Worm (Caenorhabditis elegans) whole organism, L4 larva: Measurements from ENCODE around the gene daf-14.

Source experiments
- F44E2.7 ChIP-seq: fragments of 200-800 bp; sonication (Bioruptor generic); IDR thresholded peaks from 2 replicates; pipeline ENCODE4 v2.1.2; 2022; ENCODE audit warnings: missing genetic modification characterization, missing compliant biosample characterization
- F49E8.2 ChIP-seq: sonication (generic microtip); optimal IDR thresholded peaks from 2 replicates; lab custom pipeline; 2016; ENCODE audit warnings: missing compliant biosample characterization, mild to moderate bottlenecking, missing genetic modification characterization, borderline replicate concordance
- T20F7.1 ChIP-seq: fragments of 200-800 bp; sonication (Bioruptor generic); optimal IDR thresholded peaks from 2 replicates; lab custom pipeline; 2018; ENCODE audit warnings: mild to moderate bottlenecking, missing genetic modification characterization, missing compliant biosample characterization
- T26A8.4 ChIP-seq: fragments of 200-800 bp; sonication (Bioruptor generic); IDR thresholded peaks from 2 replicates; pipeline ENCODE4 v1.3.6; 2022; ENCODE audit warnings: missing genetic modification characterization, missing compliant biosample characterization
- Y5F2A.4 ChIP-seq: fragments of 200-800 bp; sonication (Bioruptor generic); optimal IDR thresholded peaks from 2 replicates; lab custom pipeline; 2018; ENCODE audit warnings: mild to moderate bottlenecking, missing genetic modification characterization, missing compliant biosample characterization
- Y75B8A.6 ChIP-seq: fragments of 200-800 bp; sonication (Bioruptor generic); IDR thresholded peaks from 2 replicates; pipeline ENCODE4 v1.3.6; 2022; ENCODE audit warnings: missing genetic modification reagents, missing genetic modification characterization, missing compliant biosample characterization
- ZK546.5 ChIP-seq, 2 experiments: sonication (generic microtip); optimal IDR thresholded peaks; 2 replicates each; lab custom pipeline; 2017; ENCODE audit warnings: missing biosample characterization in 2 of 2, missing genetic modification characterization in 2 of 2
- ama-1 ChIP-seq: fragments of 150-350 bp; optimal IDR thresholded peaks from 2 replicates; lab custom pipeline; 2014; ENCODE audit warnings: inconsistent platforms, mixed read lengths
- arid-1 ChIP-seq: fragments of 200-800 bp; sonication (Bioruptor generic); conservative IDR thresholded peaks from 2 replicates; pipeline ENCODE4 v1.3.6; 2022; ENCODE audit warnings: missing genetic modification reagents, missing genetic modification characterization, missing compliant biosample characterization
- ceh-62 ChIP-seq: sonication (generic microtip); optimal IDR thresholded peaks from 2 replicates; lab custom pipeline; 2017; ENCODE audit warnings: missing biosample characterization, missing genetic modification characterization
- daf-16 ChIP-seq, 3 experiments: sonication (generic microtip); optimal IDR thresholded peaks; 2 replicates each; lab custom pipeline; 2016 to 2017; ENCODE audit warnings: missing genetic modification characterization in 3 of 3, missing genetic modification reagents in 3 of 3, mild to moderate bottlenecking in 2 of 3, missing compliant biosample characterization in 2 of 3, missing biosample characterization in 1 of 3, moderate library complexity in 1 of 3
- daf-19 ChIP-seq: fragments of 200-800 bp; sonication (Bioruptor generic); conservative IDR thresholded peaks from 2 replicates; pipeline ENCODE4 v1.3.6; 2022; ENCODE audit warnings: missing genetic modification characterization, missing compliant biosample characterization
- dmd-6 ChIP-seq: fragments of 200-800 bp; sonication (Bioruptor generic); IDR thresholded peaks from 2 replicates; pipeline ENCODE4 v1.3.6; 2022; ENCODE audit warnings: missing genetic modification reagents, missing genetic modification characterization, missing compliant biosample characterization
- dmd-8 ChIP-seq: fragments of 200-800 bp; sonication (Bioruptor generic); IDR thresholded peaks from 2 replicates; pipeline ENCODE4 v1.3.6; 2022; ENCODE audit warnings: missing genetic modification characterization, missing compliant biosample characterization
- dpl-1 ChIP-seq: fragments of 150-350 bp; optimal IDR thresholded peaks from 2 replicates; lab custom pipeline; 2014; ENCODE audit warnings: missing biosample characterization, missing genetic modification reagents, missing genetic modification characterization
- dve-1 ChIP-seq: sonication (generic microtip); optimal IDR thresholded peaks from 2 replicates; lab custom pipeline; 2017; ENCODE audit warnings: antibody characterized with exemption, mild to moderate bottlenecking, missing genetic modification characterization, missing compliant biosample characterization; ENCODE audit not compliant: insufficient read depth
- egl-27 ChIP-seq: sonication (generic microtip); optimal IDR thresholded peaks from 3 replicates; lab custom pipeline; 2017; ENCODE audit warnings: missing biosample characterization, missing genetic modification reagents, missing genetic modification characterization
- fkh-10 ChIP-seq: fragments of 150-350 bp; optimal IDR thresholded peaks from 2 replicates; lab custom pipeline; 2014; ENCODE audit warnings: missing biosample characterization, missing genetic modification reagents, missing genetic modification characterization
- gei-8 ChIP-seq: fragments of 200-800 bp; sonication (Bioruptor generic); optimal IDR thresholded peaks from 2 replicates; lab custom pipeline; 2018; ENCODE audit warnings: mild to moderate bottlenecking, missing genetic modification characterization, missing compliant biosample characterization
- hlh-11 ChIP-seq: fragments of 200-800 bp; sonication (Bioruptor generic); optimal IDR thresholded peaks from 2 replicates; lab custom pipeline; 2018; ENCODE audit warnings: mild to moderate bottlenecking, missing genetic modification characterization, missing compliant biosample characterization
- hlh-30 ChIP-seq: sonication (generic microtip); optimal IDR thresholded peaks from 2 replicates; lab custom pipeline; 2017; ENCODE audit warnings: antibody characterized with exemption, mild to moderate bottlenecking, missing genetic modification characterization, missing compliant biosample characterization; ENCODE audit not compliant: insufficient read depth
- hmg-1.1 ChIP-seq: fragments of 200-800 bp; sonication (Bioruptor generic); IDR thresholded peaks from 2 replicates; pipeline ENCODE4 v1.3.6; 2022; ENCODE audit warnings: missing genetic modification reagents, missing genetic modification characterization, missing compliant biosample characterization
- lin-13 ChIP-seq: fragments of 150-350 bp; optimal IDR thresholded peaks from 2 replicates; lab custom pipeline; 2014; ENCODE audit warnings: missing biosample characterization, missing genetic modification reagents, missing genetic modification characterization
- lin-15B ChIP-seq: fragments of 150-350 bp; sonication (generic microtip); optimal IDR thresholded peaks from 3 replicates; lab custom pipeline; 2014; ENCODE audit warnings: missing biosample characterization, missing genetic modification characterization
- lin-38 ChIP-seq: fragments of 200-800 bp; sonication (Bioruptor generic); IDR thresholded peaks from 2 replicates; pipeline ENCODE4 v1.3.6; 2022; ENCODE audit warnings: missing genetic modification reagents, missing genetic modification characterization, missing compliant biosample characterization
- lsy-2 ChIP-seq, 2 experiments: fragments of 150-350 bp in 1 of 2; sonication (generic microtip) in 1 of 2; optimal IDR thresholded peaks; 2 replicates each; lab custom pipeline; 2014 to 2017; ENCODE audit warnings: missing biosample characterization in 2 of 2, missing genetic modification characterization in 2 of 2
- madf-9 ChIP-seq: fragments of 200-800 bp; sonication (Bioruptor generic); conservative IDR thresholded peaks from 2 replicates; pipeline ENCODE4 v1.3.6; 2022; ENCODE audit warnings: missing genetic modification reagents, missing genetic modification characterization, missing compliant biosample characterization
- mep-1 ChIP-seq: fragments of 150-350 bp; sonication (generic microtip); optimal IDR thresholded peaks from 3 replicates; lab custom pipeline; 2014; ENCODE audit warnings: missing biosample characterization, missing genetic modification characterization
- mes-2 ChIP-seq: sonication (generic microtip); optimal IDR thresholded peaks from 2 replicates; lab custom pipeline; 2016; ENCODE audit warnings: missing genotype, mild to moderate bottlenecking, missing genetic modification characterization, missing compliant biosample characterization; ENCODE audit not compliant: poor library complexity, severe bottlenecking
- mxl-3 ChIP-seq: fragments of 200-800 bp; sonication (Bioruptor generic); optimal IDR thresholded peaks from 2 replicates; lab custom pipeline; 2018; ENCODE audit warnings: mild to moderate bottlenecking, missing genetic modification characterization, missing compliant biosample characterization
- nhr-10 ChIP-seq: fragments of 150-350 bp; optimal IDR thresholded peaks from 2 replicates; lab custom pipeline; 2014; ENCODE audit warnings: missing biosample characterization, missing genetic modification characterization
- nhr-11 ChIP-seq: fragments of 150-350 bp; optimal IDR thresholded peaks from 2 replicates; lab custom pipeline; 2014; ENCODE audit warnings: missing biosample characterization, missing genetic modification characterization
- nhr-28 ChIP-seq: fragments of 150-350 bp; optimal IDR thresholded peaks from 2 replicates; lab custom pipeline; 2014; ENCODE audit warnings: missing biosample characterization, missing genetic modification characterization
- nhr-48 ChIP-seq: sonication (generic microtip); optimal IDR thresholded peaks from 2 replicates; lab custom pipeline; 2016; ENCODE audit warnings: mild to moderate bottlenecking, missing genetic modification characterization, missing compliant biosample characterization
- nhr-6 ChIP-seq: fragments of 150-350 bp; optimal IDR thresholded peaks from 2 replicates; lab custom pipeline; 2014; ENCODE audit warnings: missing biosample characterization, missing genetic modification characterization
- nhr-76 ChIP-seq: fragments of 150-350 bp; optimal IDR thresholded peaks from 2 replicates; lab custom pipeline; 2014; ENCODE audit warnings: missing biosample characterization, missing genetic modification characterization
- nhr-77 ChIP-seq: fragments of 150-350 bp; optimal IDR thresholded peaks from 2 replicates; lab custom pipeline; 2014; ENCODE audit warnings: missing biosample characterization, missing genetic modification characterization
- pha-4 ChIP-seq, 2 experiments: fragments of 150-350 bp in 1 of 2; fragments of 200-800 bp in 1 of 2; sonication (Bioruptor generic) in 1 of 2; IDR thresholded peaks in 1 of 2; optimal IDR thresholded peaks in 1 of 2; 2 replicates each; pipeline versions ENCODE4 v1.3.6 to Lab custom; 2014 to 2022; ENCODE audit warnings: missing genetic modification characterization in 2 of 2, missing genetic modification reagents in 2 of 2, missing biosample characterization in 1 of 2, missing compliant biosample characterization in 1 of 2
- pqm-1 ChIP-seq: sonication (generic microtip); optimal IDR thresholded peaks from 2 replicates; lab custom pipeline; 2017; ENCODE audit warnings: missing biosample characterization, missing genetic modification characterization
- skn-1 ChIP-seq: fragments of 150-350 bp; optimal IDR thresholded peaks from 2 replicates; lab custom pipeline; 2014; ENCODE audit warnings: missing biosample characterization, missing genetic modification characterization
- spr-1 ChIP-seq: sonication (generic microtip); optimal IDR thresholded peaks from 2 replicates; lab custom pipeline; 2016; ENCODE audit warnings: mild to moderate bottlenecking, missing genetic modification characterization, missing compliant biosample characterization
- spr-3 ChIP-seq: fragments of 200-800 bp; sonication (Bioruptor generic); optimal IDR thresholded peaks from 2 replicates; lab custom pipeline; 2018; ENCODE audit warnings: mild to moderate bottlenecking, missing genetic modification characterization, missing compliant biosample characterization
- unc-130 ChIP-seq: sonication (generic microtip); optimal IDR thresholded peaks from 2 replicates; lab custom pipeline; 2016; ENCODE audit warnings: missing genetic modification reagents, missing genetic modification characterization, missing compliant biosample characterization
- unc-62 ChIP-seq, 3 experiments: fragments of 150-350 bp in 1 of 3; sonication (generic microtip); optimal IDR thresholded peaks in 2 of 3; peaks in 1 of 3; 1 replicate in 1 of 3; 2 replicates in 2 of 3; lab custom pipeline; 2014 to 2017; ENCODE audit warnings: missing biosample characterization in 3 of 3, missing genetic modification characterization in 3 of 3, missing genetic modification reagents in 3 of 3, missing genotype in 1 of 3
- vab-7 ChIP-seq: fragments of 200-800 bp; sonication (Bioruptor generic); IDR thresholded peaks from 2 replicates; pipeline ENCODE4 v1.3.6; 2022; ENCODE audit warnings: missing genetic modification reagents, missing genetic modification characterization, missing compliant biosample characterization
- zfp-2 ChIP-seq: sonication (generic microtip); optimal IDR thresholded peaks from 2 replicates; lab custom pipeline; 2016; ENCODE audit warnings: mild to moderate bottlenecking, missing genetic modification characterization, missing compliant biosample characterization
- zip-11 ChIP-seq: fragments of 200-800 bp; sonication (Bioruptor generic); IDR thresholded peaks from 2 replicates; pipeline ENCODE4 v1.3.6; 2022; ENCODE audit warnings: missing genetic modification characterization, missing compliant biosample characterization

daf-14 gene

DNA sequence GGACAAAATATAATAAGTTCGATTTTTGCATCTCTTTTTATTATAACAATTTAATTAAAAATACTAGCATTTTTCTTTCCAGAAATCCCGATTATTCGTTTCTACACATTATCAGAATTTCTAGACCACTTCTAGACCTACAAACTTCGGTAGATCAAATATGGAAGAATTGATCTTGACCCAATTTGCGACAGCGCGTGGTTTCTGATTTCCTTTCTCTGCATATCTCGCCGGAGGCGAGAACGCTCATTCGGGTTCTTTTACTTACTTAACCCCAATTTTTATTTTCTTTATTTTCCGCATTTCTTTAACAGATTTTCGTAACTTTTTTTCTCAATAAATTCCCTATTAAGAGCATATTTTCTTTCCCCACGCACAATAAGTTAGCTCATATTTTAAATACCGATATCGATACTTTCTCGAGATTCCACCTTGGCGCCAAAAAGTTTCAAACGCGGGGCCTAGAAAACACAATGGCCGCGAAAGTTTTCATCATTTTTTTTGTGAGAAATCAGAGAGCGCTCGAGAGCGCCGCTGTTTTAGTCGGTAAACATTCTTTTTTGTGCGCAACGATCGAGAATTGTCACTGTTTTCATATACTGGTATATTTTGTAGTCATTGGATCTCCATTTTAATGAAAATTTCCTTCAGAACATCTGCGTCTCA, 7.8 kb upstream of the daf-14 start:
- peak; percentile 6 for TF ChIP-seq nhr-6 (tag; lab: Kevin White, UChicago)
- TF ChIP-seq egl-27 (tag; lab: Kevin White, UChicago), result no peak
- no peak for TF ChIP-seq mxl-3 (GFP tag; lab: Kevin White, UChicago)
- TF ChIP-seq dmd-8 (GFP tag; lab: Robert Waterston, UW), result no peak
- TF ChIP-seq spr-1 (tag; lab: Kevin White, UChicago), result no peak
- no peak for TF ChIP-seq daf-19 (GFP tag; lab: Robert Waterston, UW)
- no peak for TF ChIP-seq ceh-62 (tag; lab: Kevin White, UChicago)
- no peak for TF ChIP-seq unc-62 (GFP tag; optimal IDR thresholded peaks at IDR 0.05 in 1 of 2; lab: Kevin White, UChicago)
- TF ChIP-seq unc-62 (tag; optimal IDR thresholded peaks at IDR 0.05; lab: Kevin White, UChicago), result no peak
- no peak for TF ChIP-seq Y5F2A.4 (GFP tag; lab: Kevin White, UChicago)
- TF ChIP-seq arid-1 (GFP tag; lab: Robert Waterston, UW), result no peak
- TF ChIP-seq hmg-1.1 (GFP tag; lab: Robert Waterston, UW), result 0 out of 2 replicates have a peak, but pooled peaks have one; percentile 5
- TF ChIP-seq pha-4 (GFP tag; IDR thresholded peaks at IDR 0.05; lab: Robert Waterston, UW), result no peak
- no peak for TF ChIP-seq pha-4 (tag; optimal IDR thresholded peaks at IDR 0.05; lab: Kevin White, UChicago)
- no peak for TF ChIP-seq T26A8.4 (GFP tag; lab: Robert Waterston, UW)
- TF ChIP-seq T20F7.1 (GFP tag; lab: Kevin White, UChicago), result no peak
- TF ChIP-seq fkh-10 (GFP tag; lab: Kevin White, UChicago), result no peak
- TF ChIP-seq vab-7 (GFP tag; lab: Robert Waterston, UW), result no peak
- no peak for TF ChIP-seq zfp-2 (tag; lab: Kevin White, UChicago)
- TF ChIP-seq nhr-11, result no peak
- no peak for TF ChIP-seq ama-1
- TF ChIP-seq dpl-1 (GFP tag; lab: Kevin White, UChicago), result peak; percentile 71
- TF ChIP-seq skn-1 (tag; lab: Kevin White, UChicago), result no peak
- no peak for TF ChIP-seq F49E8.2 (tag; lab: Kevin White, UChicago)
- TF ChIP-seq zip-11 (GFP tag; lab: Robert Waterston, UW), result no peak
- TF ChIP-seq madf-9 (GFP tag; lab: Robert Waterston, UW), result 0 out of 2 replicates have a peak, but pooled peaks have one; percentile 21
- no peak for TF ChIP-seq hlh-11 (tag; lab: Kevin White, UChicago)
- peak; percentile 53 for TF ChIP-seq nhr-28
- TF ChIP-seq unc-130 (GFP tag; lab: Kevin White, UChicago), result peak; percentile 32
- no peak for TF ChIP-seq ZK546.5 (tag; optimal IDR thresholded peaks at IDR 0.05; lab: Kevin White, UChicago)
- TF ChIP-seq dve-1 (tag; lab: Kevin White, UChicago), result no peak
- peak; percentile 83 for TF ChIP-seq mes-2 (tag; lab: Kevin White, UChicago)
- no peak for TF ChIP-seq nhr-76 (tag; lab: Kevin White, UChicago)
- TF ChIP-seq lin-13, result no peak

- TF ChIP-seq nhr-48 (peak; percentile 25), lin-38 (GFP tag; lab: Robert Waterston, UW) (peak; percentile 23), zfp-2 (tag; lab: Kevin White, UChicago) (no peak), nhr-76 (tag; lab: Kevin White, UChicago) (no peak), nhr-10 (tag; lab: Kevin White, UChicago) (peak; percentile 36), T20F7.1 (GFP tag; lab: Kevin White, UChicago) (peak; percentile 14), nhr-28 (peak; percentile 67), dve-1 (tag; lab: Kevin White, UChicago) (peak; percentile 52), dmd-6 (GFP tag; lab: Robert Waterston, UW) (peak; percentile 72), mep-1 (tag; lab: Kevin White, UChicago) (peak; percentile 2), spr-3 (GFP tag; lab: Kevin White, UChicago) (no peak), hlh-30 (tag; lab: Kevin White, UChicago) (peak; percentile 21), daf-16 (GFP tag; optimal IDR thresholded peaks at IDR 0.05; lab: Kevin White, UChicago) (no peak), daf-16 (tag; optimal IDR thresholded peaks at IDR 0.05; lab: Kevin White, UChicago) (peak; percentile 94), pqm-1 (tag; lab: Kevin White, UChicago) (peak; percentile 71), gei-8 (GFP tag; lab: Kevin White, UChicago) (no peak), F44E2.7 (GFP tag; lab: Robert Waterston, UW) (no peak), lin-13 (peak; percentile 10), ceh-62 (tag; lab: Kevin White, UChicago) (no peak), lsy-2 (tag; optimal IDR thresholded peaks at IDR 0.05; lab: Kevin White, UChicago) (peak in 1 of 2 experiments; percentile 9), lin-15B (tag; lab: Kevin White, UChicago) (no peak), nhr-77 (tag; lab: Kevin White, UChicago) (peak; percentile 25), Y75B8A.6 (GFP tag; lab: Robert Waterston, UW) (0 out of 2 replicates have a peak, but pooled peaks have one; percentile 41)
Observed at ce11 chrIV:10243276-10243675, 7.2 kb upstream of the daf-14 start, which contains the start of gene tkt-1. tkt-1 (plus strand) TSS chrIV:10243612.
